Fruit fly (Drosophila melanogaster) whole organism, embryonic: ENCODE results near the gene CG8892.

Experiments
- ATbp ChIP-seq: fragments of 200-800 bp; sonication (Bioruptor generic); optimal IDR thresholded peaks from 2 replicates; lab custom pipeline; 2017; ENCODE audit warnings: missing biosample characterization, mild to moderate bottlenecking, missing genetic modification characterization, missing genetic modification reagents
- Atf-2 ChIP-seq: fragments of 200-800 bp; sonication (Bioruptor generic); optimal IDR thresholded peaks from 2 replicates; lab custom pipeline; 2016; ENCODE audit warnings: missing biosample characterization, missing genetic modification characterization
- CG10321 ChIP-seq: fragments of 200-800 bp; sonication (Bioruptor generic); IDR thresholded peaks from 2 replicates; pipeline ENCODE4 v1.3.6; 2022; ENCODE audit warnings: missing biosample characterization, missing genetic modification characterization
- CG10979 ChIP-seq: fragments of 200-800 bp; sonication (Bioruptor generic); optimal IDR thresholded peaks from 2 replicates; lab custom pipeline; 2018; ENCODE audit warnings: missing biosample characterization, mild to moderate bottlenecking, missing genetic modification characterization, moderate library complexity
- CG11085 ChIP-seq: fragments of 200-800 bp; sonication (Bioruptor generic); IDR thresholded peaks from 2 replicates; pipeline ENCODE4 v1.3.6; 2022; ENCODE audit warnings: missing biosample characterization, missing genetic modification characterization
- CG12104 ChIP-seq: fragments of 200-800 bp; sonication (Bioruptor generic); optimal IDR thresholded peaks from 3 replicates; lab custom pipeline; 2016; ENCODE audit warnings: missing biosample characterization, missing genetic modification characterization
- CG12236 ChIP-seq: fragments of 200-800 bp; sonication (Bioruptor generic); optimal IDR thresholded peaks from 2 replicates; lab custom pipeline; 2016; ENCODE audit warnings: missing biosample characterization, missing genetic modification characterization
- CG12299 ChIP-seq: fragments of 200-800 bp; sonication (Bioruptor generic); optimal IDR thresholded peaks from 2 replicates; lab custom pipeline; 2018; ENCODE audit warnings: missing biosample characterization, mild to moderate bottlenecking, missing genetic modification characterization
- CG15269 ChIP-seq: fragments of 200-800 bp; sonication (Bioruptor generic); optimal IDR thresholded peaks from 2 replicates; lab custom pipeline; 2018; ENCODE audit warnings: missing biosample characterization, mild to moderate bottlenecking, missing genetic modification characterization, moderate library complexity
- CG15479 ChIP-seq: fragments of 200-800 bp; sonication (Bioruptor generic); optimal IDR thresholded peaks from 3 replicates; lab custom pipeline; 2019; ENCODE audit warnings: missing biosample characterization, mild to moderate bottlenecking, missing genetic modification characterization, moderate library complexity
- CG15696 ChIP-seq: fragments of 200-800 bp; sonication (Bioruptor generic); optimal IDR thresholded peaks from 2 replicates; lab custom pipeline; 2019; ENCODE audit warnings: missing biosample characterization, mild to moderate bottlenecking, missing genetic modification characterization, moderate library complexity
- CG17359 ChIP-seq: fragments of 200-800 bp; sonication (Bioruptor generic); optimal IDR thresholded peaks from 3 replicates; lab custom pipeline; 2018; ENCODE audit warnings: missing biosample characterization, mild to moderate bottlenecking, missing genetic modification characterization, moderate library complexity
- CG17361 ChIP-seq: fragments of 200-800 bp; sonication (Bioruptor generic); IDR thresholded peaks from 3 replicates; pipeline ENCODE4 v1.3.6; 2022; ENCODE audit warnings: missing biosample characterization, missing genetic modification characterization
- CG3838 ChIP-seq: fragments of 200-800 bp; sonication (Bioruptor generic); optimal IDR thresholded peaks from 3 replicates; lab custom pipeline; 2016; ENCODE audit warnings: missing biosample characterization, missing genetic modification characterization
- CG4404 ChIP-seq: fragments of 200-800 bp; sonication (Bioruptor generic); IDR thresholded peaks from 2 replicates; pipeline ENCODE4 v1.3.6; 2022; ENCODE audit warnings: missing biosample characterization, missing genetic modification characterization
- CG4730 ChIP-seq: fragments of 200-800 bp; sonication (Bioruptor generic); IDR thresholded peaks from 2 replicates; pipeline ENCODE4 v1.3.6; 2022; ENCODE audit warnings: missing biosample characterization, missing genetic modification characterization
- CG6654 ChIP-seq: fragments of 200-800 bp; sonication (Bioruptor generic); optimal IDR thresholded peaks from 2 replicates; lab custom pipeline; 2017; ENCODE audit warnings: missing biosample characterization, mild to moderate bottlenecking, missing genetic modification characterization
- CG6689 ChIP-seq: fragments of 200-800 bp; sonication (Bioruptor generic); IDR thresholded peaks from 2 replicates; pipeline ENCODE4 v1.3.6; 2022; ENCODE audit warnings: missing biosample characterization, missing genetic modification characterization
- CG7839 ChIP-seq: fragments of 200-800 bp; sonication (Bioruptor generic); optimal IDR thresholded peaks from 3 replicates; lab custom pipeline; 2018; ENCODE audit warnings: missing biosample characterization, mild to moderate bottlenecking, missing genetic modification characterization, moderate library complexity
- CG7987 ChIP-seq: fragments of 200-800 bp; sonication (Bioruptor generic); optimal IDR thresholded peaks from 2 replicates; lab custom pipeline; 2018; ENCODE audit warnings: missing biosample characterization, mild to moderate bottlenecking, missing genetic modification characterization, moderate library complexity
- CG9797 ChIP-seq: fragments of 200-800 bp; sonication (Bioruptor generic); optimal IDR thresholded peaks from 3 replicates; lab custom pipeline; 2018; ENCODE audit warnings: missing biosample characterization, mild to moderate bottlenecking, missing genetic modification characterization
- CG9876 ChIP-seq: fragments of 200-800 bp; sonication (Bioruptor generic); optimal IDR thresholded peaks from 2 replicates; lab custom pipeline; 2016; ENCODE audit warnings: missing biosample characterization, missing genetic modification characterization
- D19A ChIP-seq: fragments of 200-800 bp; optimal IDR thresholded peaks from 3 replicates; lab custom pipeline; 2019; ENCODE audit warnings: missing biosample characterization, mild to moderate bottlenecking, missing genetic modification characterization, moderate library complexity
- Gug ChIP-seq: fragments of 200-800 bp; sonication (Bioruptor generic); IDR thresholded peaks from 4 replicates; pipeline ENCODE4 v1.3.6; 2022; ENCODE audit warnings: missing biosample characterization, missing genetic modification characterization
- HmgD ChIP-seq: fragments of 200-800 bp; sonication (Bioruptor generic); optimal IDR thresholded peaks from 3 replicates; lab custom pipeline; 2016; ENCODE audit warnings: missing biosample characterization, missing genetic modification characterization
- Hmr ChIP-seq: fragments of 200-800 bp; sonication (Bioruptor generic); optimal IDR thresholded peaks from 3 replicates; lab custom pipeline; 2017; ENCODE audit warnings: mild to moderate bottlenecking, missing biosample characterization, missing genetic modification reagents, missing genetic modification characterization
- Hr39 ChIP-seq: fragments of >200 bp; optimal IDR thresholded peaks from 2 replicates; lab custom pipeline; 2017
- Med ChIP-seq: fragments of 200-800 bp; sonication (Bioruptor generic); peaks from one replicate; lab custom pipeline; 2016; ENCODE audit warnings: missing biosample characterization, missing genetic modification characterization, mild to moderate bottlenecking, inconsistent platforms, moderate library complexity
- Oaz ChIP-seq: fragments of 200-800 bp; sonication (Bioruptor generic); IDR thresholded peaks from 2 replicates; pipeline ENCODE4 v1.3.6; 2022; ENCODE audit warnings: missing biosample characterization, missing genetic modification characterization
- Rx ChIP-seq: fragments of 200-800 bp; sonication (Bioruptor generic); IDR thresholded peaks from 2 replicates; pipeline ENCODE4 v1.3.6; 2022; ENCODE audit warnings: missing biosample characterization, missing genetic modification characterization
- bcd ChIP-seq: fragments of 200-800 bp; sonication (Bioruptor generic); optimal IDR thresholded peaks from 2 replicates; lab custom pipeline; 2017; ENCODE audit warnings: missing biosample characterization, mild to moderate bottlenecking, missing genetic modification characterization
- bigmax ChIP-seq: fragments of 200-800 bp; sonication (Bioruptor generic); optimal IDR thresholded peaks from 2 replicates; lab custom pipeline; 2018; ENCODE audit warnings: missing biosample characterization, mild to moderate bottlenecking, missing genetic modification characterization
- cg ChIP-seq: fragments of 200-800 bp; sonication (Bioruptor generic); optimal IDR thresholded peaks from 3 replicates; lab custom pipeline; 2019; ENCODE audit warnings: missing biosample characterization, mild to moderate bottlenecking, missing genetic modification characterization, moderate library complexity
- chif ChIP-seq, 2 experiments: fragments of 200-800 bp; sonication (Bioruptor generic); optimal IDR thresholded peaks; 3 replicates each; lab custom pipeline; 2016; ENCODE audit warnings: missing biosample characterization in 2 of 2, missing genetic modification characterization in 2 of 2
- crc ChIP-seq: fragments of 200-800 bp; sonication (Bioruptor generic); optimal IDR thresholded peaks from 2 replicates; lab custom pipeline; 2016; ENCODE audit warnings: missing biosample characterization, missing genetic modification characterization
- dmrt11E ChIP-seq: fragments of 200-800 bp; sonication (Bioruptor generic); optimal IDR thresholded peaks from 3 replicates; lab custom pipeline; 2018; ENCODE audit warnings: missing biosample characterization, mild to moderate bottlenecking, missing genetic modification characterization, moderate library complexity
- ftz-f1 ChIP-seq: fragments of 200-800 bp; sonication (Bioruptor generic); optimal IDR thresholded peaks from 2 replicates; lab custom pipeline; 2016; ENCODE audit warnings: missing biosample characterization, missing genetic modification characterization
- gfzf ChIP-seq: fragments of 200-800 bp; sonication (Bioruptor generic); optimal IDR thresholded peaks from 2 replicates; lab custom pipeline; 2016; ENCODE audit warnings: missing biosample characterization, mild to moderate bottlenecking, missing genetic modification characterization, moderate library complexity
- gro ChIP-seq: fragments of 200-800 bp; sonication (Bioruptor generic); optimal IDR thresholded peaks from 2 replicates; lab custom pipeline; 2016; ENCODE audit warnings: missing biosample characterization, missing genetic modification characterization
- ind ChIP-seq: fragments of 200-800 bp; sonication (Bioruptor generic); optimal IDR thresholded peaks from 3 replicates; lab custom pipeline; 2016; ENCODE audit warnings: missing biosample characterization, missing genetic modification characterization
- kah ChIP-seq: fragments of 200-800 bp; sonication (Bioruptor generic); optimal IDR thresholded peaks from 2 replicates; lab custom pipeline; 2018; ENCODE audit warnings: missing biosample characterization, mild to moderate bottlenecking, missing genetic modification characterization
- lov ChIP-seq, 2 experiments: fragments of 200-800 bp in 1 of 2; fragments of >200 bp in 1 of 2; sonication (Bioruptor generic) in 1 of 2; IDR thresholded peaks in 1 of 2; optimal IDR thresholded peaks in 1 of 2; 2 replicates in 1 of 2; 3 replicates in 1 of 2; pipeline versions ENCODE4 v1.3.6 to Lab custom; 2017 to 2022; ENCODE audit warnings: missing biosample characterization in 1 of 2, missing genetic modification characterization in 1 of 2
- nom ChIP-seq: fragments of 200-800 bp; sonication (Bioruptor generic); optimal IDR thresholded peaks from 2 replicates; lab custom pipeline; 2017; ENCODE audit warnings: missing biosample characterization, missing genetic modification characterization, mild to moderate bottlenecking, moderate library complexity, missing genetic modification reagents
- odd ChIP-seq: fragments of 200-800 bp; sonication (Bioruptor generic); optimal IDR thresholded peaks from 2 replicates; lab custom pipeline; 2017; ENCODE audit warnings: missing biosample characterization, mild to moderate bottlenecking, missing genetic modification characterization
- sens ChIP-seq: fragments of 200-800 bp; sonication (Bioruptor generic); peaks from one replicate; lab custom pipeline; 2016; ENCODE audit warnings: missing biosample characterization, missing genetic modification characterization
- slp2 ChIP-seq: fragments of 200-800 bp; sonication (Bioruptor generic); optimal IDR thresholded peaks from 2 replicates; lab custom pipeline; 2016; ENCODE audit warnings: missing biosample characterization, missing genetic modification characterization
- unc-4 ChIP-seq: fragments of 200-800 bp; sonication (Bioruptor generic); IDR thresholded peaks from 2 replicates; pipeline ENCODE4 v1.3.6; 2022; ENCODE audit warnings: missing biosample characterization, missing genetic modification characterization; ENCODE audit not compliant: partially characterized antibody
- vfl ChIP-seq: fragments of 200-800 bp; sonication (Bioruptor generic); optimal IDR thresholded peaks from 2 replicates; lab custom pipeline; 2016; ENCODE audit warnings: missing biosample characterization, missing genetic modification characterization
- zfh2 ChIP-seq: fragments of 200-800 bp; sonication (Bioruptor generic); optimal IDR thresholded peaks from 2 replicates; lab custom pipeline; 2016; ENCODE audit warnings: missing biosample characterization, missing genetic modification characterization

CG8892 gene

DNA sequence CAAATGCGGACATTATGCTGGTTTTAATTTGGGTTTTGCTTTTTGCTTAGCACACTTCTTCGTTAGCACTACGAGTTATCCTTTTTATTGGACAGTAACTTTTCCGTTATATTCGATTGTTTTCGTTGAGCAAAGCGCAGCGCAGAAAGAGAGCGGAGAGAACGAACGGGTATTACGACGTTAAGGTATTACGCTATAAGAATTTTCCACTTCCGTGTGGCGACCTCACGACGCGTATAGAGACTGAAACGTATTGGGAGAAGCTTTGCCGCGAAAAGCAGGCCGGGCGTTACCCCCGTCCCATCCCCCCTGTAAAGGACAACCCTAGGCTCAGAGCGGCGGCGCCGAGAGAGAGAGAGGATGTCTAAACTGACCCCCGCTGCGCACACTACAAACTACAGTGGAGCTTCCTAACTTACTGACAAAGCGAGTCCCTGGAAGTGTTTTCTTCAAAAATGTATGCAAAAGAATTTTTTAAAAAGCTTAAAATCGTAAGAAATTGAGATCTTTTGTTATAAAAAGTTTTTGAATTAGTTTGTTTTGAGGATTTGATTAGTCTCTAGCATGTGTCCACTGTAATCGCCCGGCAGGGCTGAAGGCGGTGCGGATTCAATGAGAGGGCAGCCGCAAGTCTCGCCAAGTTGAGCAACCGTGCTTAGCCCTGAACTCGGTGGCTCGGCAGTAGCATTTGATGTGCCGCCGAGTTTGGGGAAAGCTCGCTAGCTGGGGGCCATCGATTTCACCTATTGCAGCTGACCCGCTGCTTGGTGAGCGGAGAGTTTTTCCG lies 23.5 kb upstream of the CG8892 start (continued):
- TF ChIP-seq Gug, result peak; percentile 97
- TF ChIP-seq CG10979, result peak; percentile 91
- peak; percentile 95 for TF ChIP-seq CG12299 (tag; lab: Kevin White, UChicago)
- TF ChIP-seq CG10321, result peak; percentile 65; the same call in 1 of the 2 replicates
- TF ChIP-seq cg, result no peak
- peak; percentile 88 for TF ChIP-seq odd (GFP tag; lab: Kevin White, UChicago)
- TF ChIP-seq sens (GFP tag; lab: Kevin White, UChicago), result peak; percentile 99
- TF ChIP-seq CG12236 (GFP tag; lab: Kevin White, UChicago), result peak; percentile 84
- TF ChIP-seq CG4404 (GFP tag; lab: Robert Waterston, UW), result peak; percentile 93
- no peak for TF ChIP-seq CG15479 (GFP tag; lab: Kevin White, UChicago)
- peak; percentile 96 for TF ChIP-seq ind (GFP tag; lab: Kevin White, UChicago)
- TF ChIP-seq D19A, result peak; percentile 89
- TF ChIP-seq vfl (GFP tag; lab: Kevin White, UChicago), result peak; percentile 94
- no peak for TF ChIP-seq lov (optimal IDR thresholded peaks at IDR 0.05; lab: Kevin White, UChicago)
- peak; percentile 91 for TF ChIP-seq lov (GFP tag; IDR thresholded peaks at IDR 0.05; lab: Robert Waterston, UW)
- peak; percentile 64 for TF ChIP-seq nom (GFP tag; lab: Kevin White, UChicago)
- TF ChIP-seq chif (GFP tag; optimal IDR thresholded peaks at IDR 0.05; lab: Kevin White, UChicago), result peak; percentile 93 to 94
- TF ChIP-seq CG6654 (GFP tag; lab: Kevin White, UChicago), result peak; percentile 76
- peak; percentile 79 for TF ChIP-seq ftz-f1 (GFP tag; lab: Kevin White, UChicago)
- peak; percentile 92 for TF ChIP-seq slp2
- TF ChIP-seq Med, result peak; percentile 99
- peak; percentile 91 for TF ChIP-seq crc (GFP tag; lab: Kevin White, UChicago)
- peak; percentile 70 for TF ChIP-seq CG3838 (GFP tag; lab: Kevin White, UChicago)
- peak; percentile 98 for TF ChIP-seq Hmr
- TF ChIP-seq CG7839 (tag; lab: Kevin White, UChicago), result peak; percentile 95
- peak; percentile 96 for TF ChIP-seq gro (GFP tag; lab: Kevin White, UChicago)
- TF ChIP-seq CG7987 (GFP tag; lab: Kevin White, UChicago), result peak; percentile 89
- peak; percentile 96 for TF ChIP-seq CG15269
- peak; percentile 94 for TF ChIP-seq bcd
- TF ChIP-seq CG4730, result peak; percentile 94
- peak; percentile 93 for TF ChIP-seq ATbp
- TF ChIP-seq CG12104 (GFP tag; lab: Kevin White, UChicago), result peak; percentile 89
- peak; percentile 80 for TF ChIP-seq CG15696
- peak; percentile 91 for TF ChIP-seq Rx (GFP tag; lab: Robert Waterston, UW)
- TF ChIP-seq Oaz (GFP tag; lab: Robert Waterston, UW), result peak; percentile 90
- TF ChIP-seq CG6689 (GFP tag; lab: Robert Waterston, UW), result peak; percentile 95
- TF ChIP-seq bigmax, result peak; percentile 56
- peak; percentile 11 for TF ChIP-seq gfzf (GFP tag; lab: Kevin White, UChicago)
- TF ChIP-seq HmgD, result peak; percentile 92
- no peak for TF ChIP-seq unc-4 (GFP tag; lab: Robert Waterston, UW)
- peak; percentile 92 for TF ChIP-seq CG17361 (GFP tag; lab: Robert Waterston, UW)
- peak; percentile 82 for TF ChIP-seq dmrt11E (tag; lab: Kevin White, UChicago)
- peak; percentile 81 for TF ChIP-seq kah (GFP tag; lab: Kevin White, UChicago)
- peak; percentile 40 for TF ChIP-seq CG9797 (GFP tag; lab: Kevin White, UChicago)
- peak; percentile 90 for TF ChIP-seq Atf-2
- TF ChIP-seq CG9876 (GFP tag; lab: Kevin White, UChicago), result peak; percentile 92
- peak; percentile 95 for TF ChIP-seq CG11085 (GFP tag; lab: Robert Waterston, UW)
- TF ChIP-seq Hr39 (lab: Kevin White, UChicago), result no peak
- peak; percentile 95 for TF ChIP-seq zfh2 (GFP tag; lab: Kevin White, UChicago)
- peak; percentile 97 for TF ChIP-seq CG17359
